Worm (Caenorhabditis elegans): ENCODE measurements around the gene ttr-36.
A peak's percentile ranks its signal among the peaks of the same experiment; 100 is the strongest.

Gene ttr-36

ce11 chrX:6510627-6511026 is at the start of gene ttr-36:
Gene ttr-36 (plus strand): TSS chrX:6510927.
- TF ChIP-seq tbx-2 (tag; optimal IDR thresholded peaks at IDR 0.05) (no peak), ztf-4 (tag; optimal IDR thresholded peaks at IDR 0.05) (no peak), lin-35 (GFP tag; optimal IDR thresholded peaks at IDR 0.05) (no peak), fos-1 (tag; optimal IDR thresholded peaks at IDR 0.05) (no peak), C16A3.4 (tag; optimal IDR thresholded peaks at IDR 0.05) (no peak), snu-23 (GFP tag; optimal IDR thresholded peaks at IDR 0.05) (no peak), ces-1 (GFP tag; optimal IDR thresholded peaks at IDR 0.05) (no peak), jun-1 (tag; optimal IDR thresholded peaks at IDR 0.05) (no peak), ama-1 (optimal IDR thresholded peaks at IDR 0.05) (no peak), nhr-28 (tag; optimal IDR thresholded peaks at IDR 0.05) (no peak), ceh-63 (GFP tag; optimal IDR thresholded peaks at IDR 0.05) (no peak)

ce11 chrX:6461729-6462128 is 49.0 kb upstream of the ttr-36 start, which contains the start of gene K04E7.1:
Gene K04E7.1 (plus strand): TSS chrX:6462029.
- TF ChIP-seq rnt-1 (tag; optimal IDR thresholded peaks at IDR 0.05) = no peak
- TF ChIP-seq sup-37 (GFP tag; optimal IDR thresholded peaks at IDR 0.05) = no peak
- no peak for TF ChIP-seq C16A3.4 (tag; optimal IDR thresholded peaks at IDR 0.05)
- no peak for TF ChIP-seq ztf-11 (tag; optimal IDR thresholded peaks at IDR 0.05)
- TF ChIP-seq tbx-2 (tag; optimal IDR thresholded peaks at IDR 0.05) = no peak
- no peak for TF ChIP-seq nhr-11 (tag; optimal IDR thresholded peaks at IDR 0.05)

ce11 chrX:6462479-6462878 is 48.2 kb upstream of the ttr-36 start:
- TF ChIP-seq efl-1 (optimal IDR thresholded peaks at IDR 0.05) (no peak), efl-1 (GFP tag; optimal IDR thresholded peaks at IDR 0.05 in 1 of 2) (peak in 1 of 2 experiments; percentile 88), nhr-28 (tag; optimal IDR thresholded peaks at IDR 0.05) (no peak)

- TF ChIP-seq grh-1 (GFP tag; IDR thresholded peaks at IDR 0.05) (no peak), elt-2 (tag; optimal IDR thresholded peaks at IDR 0.05) (peak; percentile 72)
Observed at ce11 chrX:6462995-6463462, 47.7 kb upstream of the ttr-36 start, which contains the start of gene C15B12.2. Gene C15B12.2 (plus strand): TSS chrX:6463412.

- TF ChIP-seq ets-5 (GFP tag; IDR thresholded peaks at IDR 0.05) (no peak), lir-3 (tag; optimal IDR thresholded peaks at IDR 0.05; ENCODE audit: poor library complexity) (no peak), xbp-1 (tag; optimal IDR thresholded peaks at IDR 0.05) (no peak), ama-1 (optimal IDR thresholded peaks at IDR 0.05) (no peak), mep-1 (tag; optimal IDR thresholded peaks at IDR 0.05) (no peak), sptf-1 (tag; optimal IDR thresholded peaks at IDR 0.05) (no peak), egl-13 (tag; optimal IDR thresholded peaks at IDR 0.05) (no peak), unc-130 (tag; optimal IDR thresholded peaks at IDR 0.05) (no peak), nhr-47 (tag; optimal IDR thresholded peaks at IDR 0.05) (no peak), C16A3.4 (tag; optimal IDR thresholded peaks at IDR 0.05) (no peak), tbx-2 (tag; optimal IDR thresholded peaks at IDR 0.05) (no peak), zag-1 (tag; optimal IDR thresholded peaks at IDR 0.05) (no peak), isw-1 (GFP tag; IDR thresholded peaks at IDR 0.05) (no peak), grh-1 (GFP tag; IDR thresholded peaks at IDR 0.05) (no peak), Y116A8C.19 (tag; optimal IDR thresholded peaks at IDR 0.05; ENCODE audit: borderline replicate concordance) (no peak)
Observed at ce11 chrX:6467462-6467861, 43.3 kb upstream of the ttr-36 start, which contains the start of gene C15B12.3. Gene C15B12.3 (minus strand): TSS chrX:6467562.

- no peak for TF ChIP-seq lin-14 (GFP tag; optimal IDR thresholded peaks at IDR 0.05)
- no peak for TF ChIP-seq ceh-8 (GFP tag; optimal IDR thresholded peaks at IDR 0.05)
- no peak for TF ChIP-seq nhr-20 (tag; optimal IDR thresholded peaks at IDR 0.05)
- TF ChIP-seq aha-1 (tag; optimal IDR thresholded peaks at IDR 0.05) = no peak
- no peak for TF ChIP-seq ztf-4 (tag; optimal IDR thresholded peaks at IDR 0.05)
- TF ChIP-seq rnt-1 (tag; optimal IDR thresholded peaks at IDR 0.05) = no peak
- no peak for TF ChIP-seq hlh-4 (tag; optimal IDR thresholded peaks at IDR 0.05)
- TF ChIP-seq nhr-84 (tag; optimal IDR thresholded peaks at IDR 0.05) = no peak
- no peak for TF ChIP-seq lin-13 (GFP tag; optimal IDR thresholded peaks at IDR 0.05)
- TF ChIP-seq F16B12.6 (tag; optimal IDR thresholded peaks at IDR 0.05) = no peak
- TF ChIP-seq ceh-90 (tag; optimal IDR thresholded peaks at IDR 0.05) = no peak
- no peak for TF ChIP-seq ces-1 (GFP tag; optimal IDR thresholded peaks at IDR 0.05)
Observed at ce11 chrX:6468499-6468898, 42.2 kb upstream of the ttr-36 start, which contains the start of gene C15B12.9. Gene C15B12.9 (plus strand): TSS chrX:6468799.
